Worm (Caenorhabditis elegans) whole organism, L4 larva: ENCODE measurements around the gene ZK829.3.

Source experiments
- F10B5.3 ChIP-seq: sonication (generic microtip); optimal IDR thresholded peaks from 2 replicates; lab custom pipeline; 2016; ENCODE audit warnings: mild to moderate bottlenecking, missing genetic modification characterization, missing compliant biosample characterization
- F37D6.2 ChIP-seq: sonication (generic microtip); optimal IDR thresholded peaks from 2 replicates; lab custom pipeline; 2016; ENCODE audit warnings: mild to moderate bottlenecking, missing genetic modification characterization, missing compliant biosample characterization
- F49E8.2 ChIP-seq: sonication (generic microtip); optimal IDR thresholded peaks from 2 replicates; lab custom pipeline; 2016; ENCODE audit warnings: missing compliant biosample characterization, mild to moderate bottlenecking, missing genetic modification characterization, borderline replicate concordance
- T20F7.1 ChIP-seq: fragments of 200-800 bp; sonication (Bioruptor generic); optimal IDR thresholded peaks from 2 replicates; lab custom pipeline; 2018; ENCODE audit warnings: mild to moderate bottlenecking, missing genetic modification characterization, missing compliant biosample characterization
- Y105C5A.15 ChIP-seq: fragments of 200-800 bp; sonication (Bioruptor generic); IDR thresholded peaks from 2 replicates; pipeline ENCODE4 v1.3.6; 2022; ENCODE audit warnings: missing genetic modification characterization, missing compliant biosample characterization
- Y5F2A.4 ChIP-seq: fragments of 200-800 bp; sonication (Bioruptor generic); optimal IDR thresholded peaks from 2 replicates; lab custom pipeline; 2018; ENCODE audit warnings: mild to moderate bottlenecking, missing genetic modification characterization, missing compliant biosample characterization
- Y75B8A.6 ChIP-seq: fragments of 200-800 bp; sonication (Bioruptor generic); IDR thresholded peaks from 2 replicates; pipeline ENCODE4 v1.3.6; 2022; ENCODE audit warnings: missing genetic modification reagents, missing genetic modification characterization, missing compliant biosample characterization
- ZK337.2 ChIP-seq: fragments of 200-800 bp; sonication (Bioruptor generic); IDR thresholded peaks from 2 replicates; pipeline ENCODE4 v1.3.6; 2022; ENCODE audit warnings: missing genetic modification reagents, missing genetic modification characterization, missing compliant biosample characterization
- aha-1 ChIP-seq: fragments of 150-350 bp; peaks from one replicate; lab custom pipeline; 2014; ENCODE audit warnings: missing biosample characterization, missing genetic modification characterization
- ama-1 ChIP-seq: fragments of 150-350 bp; optimal IDR thresholded peaks from 2 replicates; lab custom pipeline; 2014; ENCODE audit warnings: inconsistent platforms, mixed read lengths
- arid-1 ChIP-seq: fragments of 200-800 bp; sonication (Bioruptor generic); conservative IDR thresholded peaks from 2 replicates; pipeline ENCODE4 v1.3.6; 2022; ENCODE audit warnings: missing genetic modification reagents, missing genetic modification characterization, missing compliant biosample characterization
- attf-4 ChIP-seq: sonication (generic microtip); optimal IDR thresholded peaks from 3 replicates; lab custom pipeline; 2017; ENCODE audit warnings: missing biosample characterization, missing genetic modification characterization
- ceh-28 ChIP-seq: fragments of 150-350 bp; optimal IDR thresholded peaks from 2 replicates; lab custom pipeline; 2014; ENCODE audit warnings: missing biosample characterization, missing genetic modification reagents, missing genetic modification characterization
- ceh-32 ChIP-seq: sonication (generic microtip); optimal IDR thresholded peaks from 2 replicates; lab custom pipeline; 2016; ENCODE audit warnings: mild to moderate bottlenecking, missing genetic modification characterization, missing compliant biosample characterization; ENCODE audit not compliant: poor library complexity
- ceh-44 ChIP-seq: fragments of 200-800 bp; sonication (Bioruptor generic); IDR thresholded peaks from 2 replicates; pipeline ENCODE4 v1.3.6; 2022; ENCODE audit warnings: missing genetic modification reagents, missing genetic modification characterization, missing compliant biosample characterization
- ctbp-1 ChIP-seq: fragments of 200-800 bp; sonication (Bioruptor generic); IDR thresholded peaks from 2 replicates; pipeline ENCODE4 v1.3.6; 2022; ENCODE audit warnings: missing genetic modification reagents, missing genetic modification characterization, missing compliant biosample characterization
- daf-16 ChIP-seq, 3 experiments: sonication (generic microtip); optimal IDR thresholded peaks; 2 replicates each; lab custom pipeline; 2016 to 2017; ENCODE audit warnings: missing genetic modification characterization in 3 of 3, missing genetic modification reagents in 3 of 3, mild to moderate bottlenecking in 2 of 3, missing compliant biosample characterization in 2 of 3, missing biosample characterization in 1 of 3, moderate library complexity in 1 of 3
- daf-8 ChIP-seq: fragments of 200-800 bp; sonication (Bioruptor generic); IDR thresholded peaks from 2 replicates; pipeline ENCODE4 v1.3.6; 2022; ENCODE audit warnings: missing genetic modification characterization, missing compliant biosample characterization
- dmd-9 ChIP-seq: fragments of 200-800 bp; sonication (Bioruptor generic); IDR thresholded peaks from 2 replicates; pipeline ENCODE4 v1.3.6; 2022; ENCODE audit warnings: missing genetic modification reagents, missing genetic modification characterization, missing compliant biosample characterization
- egl-43 ChIP-seq: fragments of 200-800 bp; sonication (Bioruptor generic); IDR thresholded peaks from 2 replicates; pipeline ENCODE4 v1.3.6; 2022; ENCODE audit warnings: missing genetic modification reagents, missing genetic modification characterization, missing compliant biosample characterization
- gei-8 ChIP-seq: fragments of 200-800 bp; sonication (Bioruptor generic); optimal IDR thresholded peaks from 2 replicates; lab custom pipeline; 2018; ENCODE audit warnings: mild to moderate bottlenecking, missing genetic modification characterization, missing compliant biosample characterization
- hlh-30 ChIP-seq: sonication (generic microtip); optimal IDR thresholded peaks from 2 replicates; lab custom pipeline; 2017; ENCODE audit warnings: antibody characterized with exemption, mild to moderate bottlenecking, missing genetic modification characterization, missing compliant biosample characterization; ENCODE audit not compliant: insufficient read depth
- hmg-1.1 ChIP-seq: fragments of 200-800 bp; sonication (Bioruptor generic); IDR thresholded peaks from 2 replicates; pipeline ENCODE4 v1.3.6; 2022; ENCODE audit warnings: missing genetic modification reagents, missing genetic modification characterization, missing compliant biosample characterization
- jun-1 ChIP-seq: fragments of 150-350 bp; optimal IDR thresholded peaks from 2 replicates; lab custom pipeline; 2014; ENCODE audit warnings: missing biosample characterization, missing genetic modification reagents, missing genetic modification characterization
- lin-1 ChIP-seq: fragments of 200-800 bp; sonication (Bioruptor generic); IDR thresholded peaks from 2 replicates; pipeline ENCODE4 v1.3.6; 2022; ENCODE audit warnings: missing genetic modification reagents, missing genetic modification characterization, missing compliant biosample characterization
- lin-15B ChIP-seq: fragments of 150-350 bp; sonication (generic microtip); optimal IDR thresholded peaks from 3 replicates; lab custom pipeline; 2014; ENCODE audit warnings: missing biosample characterization, missing genetic modification characterization
- lin-29 ChIP-seq: fragments of 200-800 bp; sonication (Bioruptor generic); IDR thresholded peaks from 2 replicates; pipeline ENCODE4 v1.3.6; 2022; ENCODE audit warnings: missing genetic modification reagents, missing genetic modification characterization, missing compliant biosample characterization
- lin-38 ChIP-seq: fragments of 200-800 bp; sonication (Bioruptor generic); IDR thresholded peaks from 2 replicates; pipeline ENCODE4 v1.3.6; 2022; ENCODE audit warnings: missing genetic modification reagents, missing genetic modification characterization, missing compliant biosample characterization
- madf-9 ChIP-seq: fragments of 200-800 bp; sonication (Bioruptor generic); conservative IDR thresholded peaks from 2 replicates; pipeline ENCODE4 v1.3.6; 2022; ENCODE audit warnings: missing genetic modification reagents, missing genetic modification characterization, missing compliant biosample characterization
- mdl-1 ChIP-seq, 2 experiments: fragments of 150-350 bp in 1 of 2; sonication (generic microtip) in 1 of 2; optimal IDR thresholded peaks; 2 replicates each; lab custom pipeline; 2014 to 2017; ENCODE audit warnings: missing biosample characterization in 2 of 2, missing genetic modification characterization in 2 of 2
- mep-1 ChIP-seq: fragments of 150-350 bp; sonication (generic microtip); optimal IDR thresholded peaks from 3 replicates; lab custom pipeline; 2014; ENCODE audit warnings: missing biosample characterization, missing genetic modification characterization
- nhr-102 ChIP-seq: sonication (generic microtip); optimal IDR thresholded peaks from 2 replicates; lab custom pipeline; 2016; ENCODE audit warnings: mild to moderate bottlenecking, missing genetic modification characterization, moderate library complexity, missing compliant biosample characterization
- nhr-111 ChIP-seq: fragments of 200-800 bp; sonication (Bioruptor generic); optimal IDR thresholded peaks from 2 replicates; lab custom pipeline; 2018; ENCODE audit warnings: mild to moderate bottlenecking, missing genetic modification characterization, missing compliant biosample characterization
- nhr-237 ChIP-seq: sonication (generic microtip); optimal IDR thresholded peaks from 2 replicates; lab custom pipeline; 2017; ENCODE audit warnings: missing biosample characterization, missing genetic modification characterization
- nhr-25 ChIP-seq: sonication (generic microtip); optimal IDR thresholded peaks from 2 replicates; lab custom pipeline; 2017; ENCODE audit warnings: missing genetic modification characterization, mild to moderate bottlenecking, missing compliant biosample characterization, antibody characterized with exemption, moderate library complexity, borderline replicate concordance; ENCODE audit not compliant: insufficient read depth
- nhr-28 ChIP-seq: fragments of 150-350 bp; optimal IDR thresholded peaks from 2 replicates; lab custom pipeline; 2014; ENCODE audit warnings: missing biosample characterization, missing genetic modification characterization
- nhr-41 ChIP-seq: fragments of 200-800 bp; sonication (Bioruptor generic); IDR thresholded peaks from 2 replicates; pipeline ENCODE4 v1.3.6; 2022; ENCODE audit warnings: missing genetic modification reagents, missing genetic modification characterization, missing compliant biosample characterization
- nhr-6 ChIP-seq: fragments of 150-350 bp; optimal IDR thresholded peaks from 2 replicates; lab custom pipeline; 2014; ENCODE audit warnings: missing biosample characterization, missing genetic modification characterization
- nhr-77 ChIP-seq: fragments of 150-350 bp; optimal IDR thresholded peaks from 2 replicates; lab custom pipeline; 2014; ENCODE audit warnings: missing biosample characterization, missing genetic modification characterization
- pha-4 ChIP-seq, 2 experiments: fragments of 150-350 bp in 1 of 2; fragments of 200-800 bp in 1 of 2; sonication (Bioruptor generic) in 1 of 2; IDR thresholded peaks in 1 of 2; optimal IDR thresholded peaks in 1 of 2; 2 replicates each; pipeline versions ENCODE4 v1.3.6 to Lab custom; 2014 to 2022; ENCODE audit warnings: missing genetic modification characterization in 2 of 2, missing genetic modification reagents in 2 of 2, missing biosample characterization in 1 of 2, missing compliant biosample characterization in 1 of 2
- pqm-1 ChIP-seq: sonication (generic microtip); optimal IDR thresholded peaks from 2 replicates; lab custom pipeline; 2017; ENCODE audit warnings: missing biosample characterization, missing genetic modification characterization
- spr-1 ChIP-seq: sonication (generic microtip); optimal IDR thresholded peaks from 2 replicates; lab custom pipeline; 2016; ENCODE audit warnings: mild to moderate bottlenecking, missing genetic modification characterization, missing compliant biosample characterization
- tra-1 ChIP-seq: fragments of 200-800 bp; sonication (Bioruptor generic); IDR thresholded peaks from 2 replicates; pipeline ENCODE4 v1.3.6; 2022; ENCODE audit warnings: missing genetic modification reagents, missing genetic modification characterization, missing compliant biosample characterization
- unc-39 ChIP-seq: sonication (generic microtip); optimal IDR thresholded peaks from 2 replicates; lab custom pipeline; 2017; ENCODE audit warnings: missing biosample characterization, missing genetic modification characterization
- vab-7 ChIP-seq: fragments of 200-800 bp; sonication (Bioruptor generic); IDR thresholded peaks from 2 replicates; pipeline ENCODE4 v1.3.6; 2022; ENCODE audit warnings: missing genetic modification reagents, missing genetic modification characterization, missing compliant biosample characterization
- zag-1 ChIP-seq: fragments of 150-350 bp; optimal IDR thresholded peaks from 2 replicates; lab custom pipeline; 2014; ENCODE audit warnings: missing biosample characterization, missing genetic modification characterization
- zfp-3 ChIP-seq: fragments of 200-800 bp; sonication (Bioruptor generic); conservative IDR thresholded peaks from 2 replicates; pipeline ENCODE4 v1.3.6; 2022; ENCODE audit warnings: missing genetic modification reagents, missing genetic modification characterization, missing compliant biosample characterization
- zip-11 ChIP-seq: fragments of 200-800 bp; sonication (Bioruptor generic); IDR thresholded peaks from 2 replicates; pipeline ENCODE4 v1.3.6; 2022; ENCODE audit warnings: missing genetic modification characterization, missing compliant biosample characterization
- zip-2 ChIP-seq: fragments of 150-350 bp; optimal IDR thresholded peaks from 2 replicates; lab custom pipeline; 2014; ENCODE audit warnings: missing biosample characterization, missing genetic modification characterization
- ztf-7 ChIP-seq: fragments of 150-350 bp; optimal IDR thresholded peaks from 2 replicates; lab custom pipeline; 2014; ENCODE audit warnings: missing biosample characterization, missing genetic modification characterization

The ZK829.3 gene

DNA sequence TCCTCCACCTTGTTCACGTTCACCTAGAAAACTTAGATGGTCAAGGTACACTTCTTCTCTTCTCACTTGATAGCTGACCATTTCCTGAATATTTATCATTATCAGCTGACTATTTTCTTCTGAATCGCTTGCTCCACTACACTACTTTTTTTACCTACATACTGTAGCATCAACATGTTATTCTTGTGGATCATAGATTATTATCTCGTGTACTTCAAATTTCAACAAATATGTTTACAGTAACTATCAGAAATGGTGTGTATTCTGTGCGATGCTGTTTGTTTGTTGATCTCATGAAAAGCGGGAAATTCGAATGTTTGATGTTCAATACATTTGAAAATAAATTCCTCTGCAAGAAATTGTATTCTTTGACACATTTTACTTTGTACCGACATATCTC is 28.6 kb downstream of the ZK829.3 start, which contains the start of gene ZK822.10 (continued):
- TF ChIP-seq Y105C5A.15 (no peak), nhr-102 (peak; percentile 39), nhr-237 (tag; lab: Kevin White, UChicago) (no peak), ceh-44 (no peak), ztf-7 (tag; lab: Kevin White, UChicago) (no peak), nhr-6 (tag; lab: Kevin White, UChicago) (no peak), lin-38 (GFP tag; lab: Robert Waterston, UW) (no peak), unc-39 (no peak), daf-8 (no peak), ceh-32 (tag; lab: Kevin White, UChicago) (no peak), pqm-1 (tag; lab: Kevin White, UChicago) (no peak), mdl-1 (tag; optimal IDR thresholded peaks at IDR 0.05; lab: Kevin White, UChicago) (peak in 1 of 2 experiments; percentile 1), aha-1 (tag; lab: Kevin White, UChicago) (peak; percentile 65), zip-11 (GFP tag; lab: Robert Waterston, UW) (no peak), F37D6.2 (no peak), lin-1 (no peak), dmd-9 (no peak), zfp-3 (GFP tag; lab: Robert Waterston, UW) (no peak), daf-16 (GFP tag; optimal IDR thresholded peaks at IDR 0.05; lab: Kevin White, UChicago) (no peak), daf-16 (tag; optimal IDR thresholded peaks at IDR 0.05; lab: Kevin White, UChicago) (peak; percentile 100), arid-1 (GFP tag; lab: Robert Waterston, UW) (no peak), nhr-111 (GFP tag; lab: Kevin White, UChicago) (no peak), lin-29 (GFP tag; lab: Robert Waterston, UW) (no peak), zag-1 (no peak), egl-43 (GFP tag; lab: Robert Waterston, UW) (no peak), nhr-28 (peak; percentile 86), T20F7.1 (GFP tag; lab: Kevin White, UChicago) (no peak), hlh-30 (peak; percentile 44), mep-1 (tag; lab: Kevin White, UChicago) (peak; percentile 19)
- TF ChIP-seq, all 104 proteins: peak for 14

- TF ChIP-seq spr-1 (tag; lab: Kevin White, UChicago) (no peak), gei-8 (GFP tag; lab: Kevin White, UChicago) (no peak), zip-2 (no peak), hlh-30 (peak; percentile 81), nhr-41 (no peak), F49E8.2 (tag; lab: Kevin White, UChicago) (no peak), ceh-28 (tag; lab: Kevin White, UChicago) (no peak), madf-9 (GFP tag; lab: Robert Waterston, UW) (no peak), nhr-6 (tag; lab: Kevin White, UChicago) (no peak), Y5F2A.4 (GFP tag; lab: Kevin White, UChicago) (no peak), ZK337.2 (no peak), nhr-25 (tag; lab: Kevin White, UChicago) (no peak), hmg-1.1 (GFP tag; lab: Robert Waterston, UW) (no peak), zfp-3 (GFP tag; lab: Robert Waterston, UW) (no peak), lin-15B (tag; lab: Kevin White, UChicago) (no peak), tra-1 (GFP tag; lab: Robert Waterston, UW) (no peak), lin-29 (GFP tag; lab: Robert Waterston, UW) (no peak), vab-7 (GFP tag; lab: Robert Waterston, UW) (no peak), attf-4 (tag; lab: Kevin White, UChicago) (no peak), ama-1 (lab: Kevin White, UChicago) (no peak), dmd-9 (no peak), nhr-77 (tag; lab: Kevin White, UChicago) (no peak), F10B5.3 (tag; lab: Kevin White, UChicago) (no peak), ctbp-1 (GFP tag; lab: Robert Waterston, UW) (no peak), Y75B8A.6 (GFP tag; lab: Robert Waterston, UW) (no peak), pha-4 (GFP tag; IDR thresholded peaks at IDR 0.05; lab: Robert Waterston, UW) (no peak), pha-4 (tag; optimal IDR thresholded peaks at IDR 0.05; lab: Kevin White, UChicago) (no peak), jun-1 (tag; lab: Kevin White, UChicago) (no peak)
Measured at ce11 chrIV:11915768-11916453, 29.6 kb downstream of the ZK829.3 start, which contains the start of gene ZK822.9. Gene ZK822.9 (plus strand): TSS chrIV:11915947.
